3 fruit fly cellular contexts compared by ENCODE assay signal in genomic region chr3L:17557215-17557904, dm6.
TF ChIP-seq lines count a peak whose summit lies in the region.

Gene CycT, minus strand, starts transcription at chr3L:17557788.

TF ChIP-seq in whole organism, adult, 20 proteins besides CTCF, POLR2A, EP300 and RAD21 (continued from another document):
- TF ChIP-seq toe (GFP tag; optimal IDR thresholded peaks at IDR 0.05; lab: Kevin White, UChicago) (no peak), tj (GFP tag; optimal IDR thresholded peaks at IDR 0.05; lab: Kevin White, UChicago) (peak; percentile 82)

TF ChIP-seq in whole organism, embryonic, 481 proteins besides CTCF, POLR2A, EP300 and RAD21 (continued from another document and continues in another):
- TF ChIP-seq HLH4C (GFP tag; IDR thresholded peaks at IDR 0.05; lab: Robert Waterston, UW; ENCODE audit: partially characterized antibody) (peak; percentile 89), Dip3 (GFP tag; optimal IDR thresholded peaks at IDR 0.05; lab: Kevin White, UChicago) (no peak), tap (tag; optimal IDR thresholded peaks at IDR 0.05; lab: Kevin White, UChicago) (no peak), D (optimal IDR thresholded peaks at IDR 0.05; lab: Kevin White, UChicago) (no peak), D (GFP tag; optimal IDR thresholded peaks at IDR 0.05; lab: Kevin White, UChicago) (peak; percentile 5), Oli (tag; optimal IDR thresholded peaks at IDR 0.05; lab: Kevin White, UChicago) (no peak), CG17568 (GFP tag; optimal IDR thresholded peaks at IDR 0.05; lab: Kevin White, UChicago) (no peak), CG12104 (GFP tag; optimal IDR thresholded peaks at IDR 0.05; lab: Kevin White, UChicago) (peak; percentile 4), vnd (GFP tag; IDR thresholded peaks at IDR 0.05; lab: Robert Waterston, UW; ENCODE audit: partially characterized antibody) (peak; percentile 81), bowl (GFP tag; IDR thresholded peaks at IDR 0.05; lab: Robert Waterston, UW) (no peak), grau (tag; optimal IDR thresholded peaks at IDR 0.05; lab: Kevin White, UChicago) (peak; percentile 41), CG6272 (GFP tag; IDR thresholded peaks at IDR 0.05; lab: Robert Waterston, UW) (no peak), Atf-2 (GFP tag; optimal IDR thresholded peaks at IDR 0.05; lab: Kevin White, UChicago) (no peak), odd (GFP tag; optimal IDR thresholded peaks at IDR 0.05; lab: Kevin White, UChicago) (peak; percentile 62), CG17186 (GFP tag; optimal IDR thresholded peaks at IDR 0.05; lab: Kevin White, UChicago) (peak; percentile 18), CG7987 (GFP tag; optimal IDR thresholded peaks at IDR 0.05; lab: Kevin White, UChicago) (peak; percentile 62), CG31441 (GFP tag; IDR thresholded peaks at IDR 0.05; lab: Robert Waterston, UW) (no peak; the same call in none of the 2 replicates), Nf-YA (GFP tag; IDR thresholded peaks at IDR 0.05; lab: Robert Waterston, UW) (no peak), Awh (GFP tag; IDR thresholded peaks at IDR 0.05; lab: Robert Waterston, UW) (no peak), grn (GFP tag; optimal IDR thresholded peaks at IDR 0.05; lab: Kevin White, UChicago) (no peak), CG1233 (GFP tag; optimal IDR thresholded peaks at IDR 0.05; lab: Kevin White, UChicago) (peak; percentile 59), pb (GFP tag; optimal IDR thresholded peaks at IDR 0.05; lab: Kevin White, UChicago) (no peak), cg (GFP tag; optimal IDR thresholded peaks at IDR 0.05; lab: Kevin White, UChicago) (peak; percentile 97), scrt (GFP tag; optimal IDR thresholded peaks at IDR 0.05; lab: Kevin White, UChicago) (no peak), Adf1 (GFP tag; IDR thresholded peaks at IDR 0.05; lab: Robert Waterston, UW) (peak; percentile 75), HLH54F (GFP tag; optimal IDR thresholded peaks at IDR 0.05; lab: Kevin White, UChicago) (no peak), btn (GFP tag; optimal IDR thresholded peaks at IDR 0.05; lab: Kevin White, UChicago) (no peak), p53 (GFP tag; optimal IDR thresholded peaks at IDR 0.05; lab: Kevin White, UChicago) (peak; percentile 30), CG2678 (tag; optimal IDR thresholded peaks at IDR 0.05; lab: Kevin White, UChicago) (no peak), trh (GFP tag; optimal IDR thresholded peaks at IDR 0.05; lab: Kevin White, UChicago) (no peak), ato (GFP tag; IDR thresholded peaks at IDR 0.05; lab: Robert Waterston, UW; ENCODE audit: partially characterized antibody) (peak; percentile 89), ro (GFP tag; IDR thresholded peaks at IDR 0.05; lab: Robert Waterston, UW) (no peak), CG6791 (GFP tag; IDR thresholded peaks at IDR 0.05; lab: Robert Waterston, UW; ENCODE audit: partially characterized antibody) (peak; percentile 85), oc (tag; optimal IDR thresholded peaks at IDR 0.05; lab: Kevin White, UChicago) (no peak), phol (tag; optimal IDR thresholded peaks at IDR 0.05; lab: Kevin White, UChicago) (peak; percentile 99), cad (GFP tag; optimal IDR thresholded peaks at IDR 0.05; lab: Kevin White, UChicago) (no peak), yki (optimal IDR thresholded peaks at IDR 0.05; lab: Kevin White, UChicago) (no peak), CHES-1-like (GFP tag; optimal IDR thresholded peaks at IDR 0.05; lab: Kevin White, UChicago) (no peak), Hand (GFP tag; optimal IDR thresholded peaks at IDR 0.05; lab: Kevin White, UChicago) (peak; percentile 61), fd3F (GFP tag; optimal IDR thresholded peaks at IDR 0.05; lab: Kevin White, UChicago) (peak; percentile 24), so (GFP tag; IDR thresholded peaks at IDR 0.05; lab: Robert Waterston, UW) (0 out of 3 replicates have a peak, but pooled peaks have one; percentile 7), Hmx (GFP tag; optimal IDR thresholded peaks at IDR 0.05; lab: Kevin White, UChicago) (no peak), CG13287 (GFP tag; IDR thresholded peaks at IDR 0.05; lab: Robert Waterston, UW; ENCODE audit: partially characterized antibody) (peak; percentile 91), Drgx (GFP tag; IDR thresholded peaks at IDR 0.05; lab: Robert Waterston, UW) (peak; percentile 23; the same call in 1 of the 2 replicates), bab2 (GFP tag; optimal IDR thresholded peaks at IDR 0.05; lab: Kevin White, UChicago) (no peak), disco-r (GFP tag; optimal IDR thresholded peaks at IDR 0.05; lab: Kevin White, UChicago) (no peak), eve (GFP tag; optimal IDR thresholded peaks at IDR 0.05; lab: Kevin White, UChicago) (no peak), croc (GFP tag; conservative IDR thresholded peaks at IDR 0.05; lab: Robert Waterston, UW) (no peak), CG1529 (GFP tag; optimal IDR thresholded peaks at IDR 0.05; lab: Kevin White, UChicago) (peak; percentile 5), Oaz (GFP tag; IDR thresholded peaks at IDR 0.05; lab: Robert Waterston, UW) (no peak), NC2α (GFP tag; optimal IDR thresholded peaks at IDR 0.05; lab: Kevin White, UChicago) (no peak), nom (GFP tag; optimal IDR thresholded peaks at IDR 0.05; lab: Kevin White, UChicago) (peak; percentile 79), wor (GFP tag; IDR thresholded peaks at IDR 0.05; lab: Robert Waterston, UW) (no peak), CG12299 (tag; optimal IDR thresholded peaks at IDR 0.05; lab: Kevin White, UChicago) (peak; percentile 38), CG10565 (GFP tag; optimal IDR thresholded peaks at IDR 0.05; lab: Kevin White, UChicago) (no peak), CG9215 (GFP tag; IDR thresholded peaks at IDR 0.05; lab: Robert Waterston, UW) (no peak), CG2199 (GFP tag; IDR thresholded peaks at IDR 0.05; lab: Robert Waterston, UW) (peak; percentile 37; the same call in 1 of the 3 replicates), HLH3B (GFP tag; IDR thresholded peaks at IDR 0.05; lab: Robert Waterston, UW) (no peak), Mad (GFP tag; optimal IDR thresholded peaks at IDR 0.05; lab: Kevin White, UChicago) (peak; percentile 0), Xrp1 (GFP tag; IDR thresholded peaks at IDR 0.05; lab: Robert Waterston, UW) (0 out of 2 replicates have a peak, but pooled peaks have one; percentile 9), CG8944 (GFP tag; optimal IDR thresholded peaks at IDR 0.05; lab: Kevin White, UChicago) (no peak), Xbp1 (GFP tag; optimal IDR thresholded peaks at IDR 0.05; lab: Kevin White, UChicago) (peak; percentile 0), Lhr (GFP tag; optimal IDR thresholded peaks at IDR 0.05; lab: Kevin White, UChicago) (peak; percentile 51), Stat92E (GFP tag; optimal IDR thresholded peaks at IDR 0.05; lab: Kevin White, UChicago) (peak in 1 of 3 experiments; percentile 75), CG7928 (GFP tag; optimal IDR thresholded peaks at IDR 0.05; lab: Kevin White, UChicago) (no peak)

TF ChIP-seq in whole organism, prepupa, 60 proteins besides CTCF, POLR2A, EP300 and RAD21 (continued from another document):
- TF ChIP-seq Hr4 (GFP tag; optimal IDR thresholded peaks at IDR 0.05; lab: Kevin White, UChicago) (no peak), pdm3 (GFP tag; optimal IDR thresholded peaks at IDR 0.05; lab: Kevin White, UChicago) (no peak), fd59A (GFP tag; optimal IDR thresholded peaks at IDR 0.05; lab: Kevin White, UChicago) (no peak), CG11762 (GFP tag; optimal IDR thresholded peaks at IDR 0.05; lab: Kevin White, UChicago; ENCODE audit: insufficient read depth) (no peak), CG6854 (GFP tag; optimal IDR thresholded peaks at IDR 0.05; lab: Kevin White, UChicago) (peak; percentile 85), acj6 (GFP tag; optimal IDR thresholded peaks at IDR 0.05; lab: Kevin White, UChicago) (no peak), Ets96B (tag; optimal IDR thresholded peaks at IDR 0.05; lab: Kevin White, UChicago) (no peak), Hr39 (GFP tag; optimal IDR thresholded peaks at IDR 0.05; lab: Kevin White, UChicago) (no peak), CG10669 (GFP tag; optimal IDR thresholded peaks at IDR 0.05; lab: Kevin White, UChicago) (no peak), Sox14 (GFP tag; optimal IDR thresholded peaks at IDR 0.05; lab: Kevin White, UChicago) (peak; percentile 75), eg (GFP tag; IDR thresholded peaks at IDR 0.05; lab: Robert Waterston, UW) (no peak), CG8319 (GFP tag; optimal IDR thresholded peaks at IDR 0.05; lab: Kevin White, UChicago) (no peak), esn (GFP tag; optimal IDR thresholded peaks at IDR 0.05; lab: Kevin White, UChicago) (peak; percentile 42), CG6163 (GFP tag; IDR thresholded peaks at IDR 0.05; lab: Robert Waterston, UW) (0 out of 3 replicates have a peak, but pooled peaks have one; percentile 28), CG6792 (GFP tag; optimal IDR thresholded peaks at IDR 0.05; lab: Kevin White, UChicago) (peak; percentile 30), fd85E (GFP tag; optimal IDR thresholded peaks at IDR 0.05; lab: Kevin White, UChicago) (peak; percentile 7), CG6276 (GFP tag; optimal IDR thresholded peaks at IDR 0.05; lab: Kevin White, UChicago) (no peak)
TF ChIP-seq in whole organism, prepupa: peak in this region for 12.
